Fruit fly (Drosophila melanogaster) whole organism, wandering third instar larva: Measurements from ENCODE around the gene loqs.
A peak's percentile ranks its signal among the peaks of the same experiment; 100 is the strongest.

ENCODE experiments used
- Abd-B ChIP-seq: fragments of >200 bp; optimal IDR thresholded peaks from 2 replicates; lab custom pipeline; 2017; ENCODE audit warnings: missing biosample characterization, missing genetic modification characterization
- CG32264 ChIP-seq: fragments of 200-800 bp; sonication (Bioruptor generic); optimal IDR thresholded peaks from 2 replicates; lab custom pipeline; 2016; ENCODE audit warnings: missing biosample characterization, missing genetic modification characterization
- CG9705 ChIP-seq: fragments of 200-800 bp; sonication (Bioruptor generic); optimal IDR thresholded peaks from 2 replicates; lab custom pipeline; 2018; ENCODE audit warnings: missing biosample characterization, mild to moderate bottlenecking, missing genetic modification characterization
- CrebA ChIP-seq: fragments of 200-800 bp; sonication (Bioruptor generic); optimal IDR thresholded peaks from 2 replicates; lab custom pipeline; 2016; ENCODE audit warnings: missing biosample characterization, mild to moderate bottlenecking, missing genetic modification characterization, borderline replicate concordance
- Dfd ChIP-seq: fragments of >200 bp; optimal IDR thresholded peaks from 2 replicates; lab custom pipeline; 2017; ENCODE audit warnings: missing biosample characterization, missing genetic modification characterization
- Dif ChIP-seq: fragments of 200-275, 200-300 bp; sonication (Bioruptor generic); optimal IDR thresholded peaks from 2 replicates; lab custom pipeline; 2018; ENCODE audit warnings: missing biosample characterization, missing genetic modification characterization; ENCODE audit not compliant: partially characterized antibody
- GATAd ChIP-seq: sonication (Bioruptor generic); optimal IDR thresholded peaks from 2 replicates; lab custom pipeline; 2016; ENCODE audit warnings: missing biosample characterization, missing genetic modification characterization
- HLH106 ChIP-seq: fragments of 200-800 bp; optimal IDR thresholded peaks from 3 replicates; lab custom pipeline; 2019; ENCODE audit warnings: missing biosample characterization, mild to moderate bottlenecking, missing genetic modification characterization, moderate library complexity
- Hnf4 ChIP-seq: fragments of 200-800 bp; sonication (Bioruptor generic); optimal IDR thresholded peaks from 2 replicates; lab custom pipeline; 2016; ENCODE audit warnings: missing biosample characterization, mild to moderate bottlenecking, missing genetic modification characterization
- Hr78 ChIP-seq: fragments of >200 bp; optimal IDR thresholded peaks from 2 replicates; lab custom pipeline; 2017; ENCODE audit warnings: missing biosample characterization, missing genetic modification characterization
- Hr83 ChIP-seq: fragments of 200-300 bp; sonication (Bioruptor generic); optimal IDR thresholded peaks from 2 replicates; lab custom pipeline; 2016; ENCODE audit warnings: missing biosample characterization, mild to moderate bottlenecking, missing genetic modification characterization, moderate library complexity; ENCODE audit not compliant: poor library complexity, severe bottlenecking
- Jra ChIP-seq: sonication (Bioruptor generic); optimal IDR thresholded peaks from 2 replicates; lab custom pipeline; 2016; ENCODE audit warnings: missing biosample characterization, missing genetic modification characterization
- Mio ChIP-seq: sonication (Bioruptor generic); optimal IDR thresholded peaks from 2 replicates; lab custom pipeline; 2016; ENCODE audit warnings: missing biosample characterization, missing genetic modification characterization
- Myc ChIP-seq: fragments of >200 bp; optimal IDR thresholded peaks from 2 replicates; lab custom pipeline; 2017
- N ChIP-seq: fragments of >200 bp; optimal IDR thresholded peaks from 2 replicates; lab custom pipeline; 2018; ENCODE audit warnings: missing biosample characterization, missing external identifiers, missing genetic modification characterization
- OdsH ChIP-seq: fragments of 200-800 bp; sonication (Bioruptor generic); optimal IDR thresholded peaks from 2 replicates; lab custom pipeline; 2016; ENCODE audit warnings: missing biosample characterization, mild to moderate bottlenecking, missing genetic modification characterization
- Rel ChIP-seq, 2 experiments: fragments of 200-800 bp; sonication (Bioruptor generic) in 1 of 2; optimal IDR thresholded peaks; 2 replicates in 1 of 2; 3 replicates in 1 of 2; lab custom pipeline; 2016 to 2019; ENCODE audit warnings: mild to moderate bottlenecking in 2 of 2, missing biosample characterization in 2 of 2, missing genetic modification characterization in 2 of 2, moderate library complexity in 1 of 2
- Sp1 ChIP-seq: fragments of 200-800 bp; sonication (Bioruptor generic); optimal IDR thresholded peaks from 3 replicates; lab custom pipeline; 2019; ENCODE audit warnings: missing biosample characterization, mild to moderate bottlenecking, missing genetic modification characterization, moderate library complexity
- Vsx2 ChIP-seq: fragments of 200-300, 225-300 bp; sonication (Bioruptor generic); optimal IDR thresholded peaks from 2 replicates; lab custom pipeline; 2018; ENCODE audit warnings: missing biosample characterization, missing genetic modification characterization; ENCODE audit not compliant: partially characterized antibody
- br ChIP-seq: fragments of 200-800 bp; sonication (Bioruptor generic); optimal IDR thresholded peaks from 2 replicates; lab custom pipeline; 2016; ENCODE audit warnings: missing biosample characterization, missing genetic modification characterization
- brk ChIP-seq: fragments of 200-800 bp; sonication (Bioruptor generic); optimal IDR thresholded peaks from 2 replicates; lab custom pipeline; 2016; ENCODE audit warnings: missing biosample characterization, mild to moderate bottlenecking, missing genetic modification characterization
- dl ChIP-seq, 2 experiments: fragments of 175-275, 200-275 bp in 1 of 2; fragments of 200-275 bp in 1 of 2; sonication (Bioruptor generic); optimal IDR thresholded peaks; lab custom pipeline; 2018; ENCODE audit warnings: mild to moderate bottlenecking in 2 of 2, missing biosample characterization in 2 of 2, missing genetic modification characterization in 2 of 2, moderate library complexity in 2 of 2; ENCODE audit not compliant: partially characterized antibody in 2 of 2, insufficient read depth in 1 of 2
- dmrt93B ChIP-seq: fragments of 200-800 bp; sonication (Bioruptor generic); optimal IDR thresholded peaks from 2 replicates; lab custom pipeline; 2018; ENCODE audit warnings: missing biosample characterization, mild to moderate bottlenecking, missing genetic modification characterization
- dsf ChIP-seq: sonication (Bioruptor generic); optimal IDR thresholded peaks from 2 replicates; lab custom pipeline; 2016; ENCODE audit warnings: missing biosample characterization, missing genetic modification characterization, borderline replicate concordance
- ey ChIP-seq: fragments of 200-800 bp; sonication (Bioruptor generic); optimal IDR thresholded peaks from 2 replicates; lab custom pipeline; 2016; ENCODE audit warnings: missing biosample characterization, missing genetic modification characterization
- foxo ChIP-seq, 2 experiments: fragments of 200-800 bp; sonication (Bioruptor generic); optimal IDR thresholded peaks; 2 replicates in 1 of 2; 3 replicates in 1 of 2; lab custom pipeline; 2016 to 2017; ENCODE audit warnings: missing biosample characterization in 2 of 2, missing genetic modification characterization in 2 of 2
- fru ChIP-seq: fragments of 200-800 bp; sonication (Bioruptor generic); optimal IDR thresholded peaks from 3 replicates; lab custom pipeline; 2016; ENCODE audit warnings: missing biosample characterization, mild to moderate bottlenecking, missing genetic modification characterization
- h ChIP-seq: fragments of 200-800 bp; sonication (Bioruptor generic); optimal IDR thresholded peaks from 3 replicates; lab custom pipeline; 2016; ENCODE audit warnings: missing biosample characterization, mild to moderate bottlenecking, missing genetic modification characterization
- jim ChIP-seq: fragments of 175-275, 200-325 bp; sonication (Bioruptor generic); optimal IDR thresholded peaks from 2 replicates; lab custom pipeline; 2016; ENCODE audit warnings: missing biosample characterization, mild to moderate bottlenecking, missing genetic modification characterization
- lola ChIP-seq: fragments of >200 bp; optimal IDR thresholded peaks from 2 replicates; lab custom pipeline; 2017; ENCODE audit warnings: missing biosample characterization, missing genetic modification characterization
- pan ChIP-seq: fragments of >200 bp; optimal IDR thresholded peaks from 2 replicates; lab custom pipeline; 2017
- psq ChIP-seq: fragments of 200-800 bp; sonication (Bioruptor generic); optimal IDR thresholded peaks from 3 replicates; lab custom pipeline; 2017; ENCODE audit warnings: missing biosample characterization, mild to moderate bottlenecking, missing genetic modification characterization, moderate library complexity
- rgr ChIP-seq: fragments of 200-800 bp; sonication (Bioruptor generic); optimal IDR thresholded peaks from 3 replicates; lab custom pipeline; 2016; ENCODE audit warnings: missing biosample characterization, mild to moderate bottlenecking, missing genetic modification characterization
- sage ChIP-seq: fragments of 200-800 bp; sonication (Bioruptor generic); optimal IDR thresholded peaks from 2 replicates; lab custom pipeline; 2016; ENCODE audit warnings: missing biosample characterization, mild to moderate bottlenecking, missing genetic modification characterization
- sv ChIP-seq: fragments of 200-800 bp; sonication (Bioruptor generic); optimal IDR thresholded peaks from 3 replicates; lab custom pipeline; 2016; ENCODE audit warnings: missing biosample characterization, missing genetic modification characterization
- tai ChIP-seq: sonication (Bioruptor generic); optimal IDR thresholded peaks from 2 replicates; lab custom pipeline; 2016; ENCODE audit warnings: missing biosample characterization, missing genetic modification characterization
- usp ChIP-seq: fragments of >200 bp; optimal IDR thresholded peaks from 2 replicates; lab custom pipeline; 2017; ENCODE audit warnings: missing biosample characterization, missing genetic modification characterization
- woc ChIP-seq: sonication (Bioruptor generic); optimal IDR thresholded peaks from 2 replicates; lab custom pipeline; 2016; ENCODE audit warnings: missing biosample characterization, mild to moderate bottlenecking, missing genetic modification characterization

loqs gene

DNA sequence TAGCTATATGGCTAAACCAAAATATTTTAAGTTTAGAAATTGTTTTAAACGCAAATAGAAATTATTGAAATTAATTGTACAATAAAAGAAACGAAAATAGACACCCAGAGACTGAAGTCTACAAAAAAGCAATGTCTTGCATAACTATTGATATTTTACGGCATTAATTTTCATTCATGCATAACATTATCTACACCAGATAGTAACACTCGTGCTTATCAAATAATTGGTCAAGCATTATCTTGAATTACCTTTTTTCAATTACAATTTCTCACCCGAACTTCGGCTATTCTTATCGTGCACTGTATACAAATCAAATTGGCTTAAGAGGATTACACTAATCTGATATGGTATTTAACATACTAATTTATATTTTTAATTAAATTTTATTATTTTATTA is 6.4 kb upstream of the loqs start:
- TF ChIP-seq Myc: no peak
- no peak for TF ChIP-seq Jra (GFP tag; lab: Kevin White, UChicago)
- no peak for TF ChIP-seq dmrt93B (GFP tag; lab: Kevin White, UChicago)
- no peak for TF ChIP-seq ey
- TF ChIP-seq usp (GFP tag; lab: Kevin White, UChicago): no peak
- TF ChIP-seq fru (GFP tag; lab: Kevin White, UChicago): no peak
- no peak for TF ChIP-seq sage
- TF ChIP-seq Dfd: no peak
- no peak for TF ChIP-seq Hnf4 (GFP tag; lab: Kevin White, UChicago)
- TF ChIP-seq dsf (GFP tag; lab: Kevin White, UChicago): no peak
- TF ChIP-seq Dif: no peak
- TF ChIP-seq sv (GFP tag; lab: Kevin White, UChicago): no peak
- no peak for TF ChIP-seq lola (GFP tag; lab: Kevin White, UChicago)
- TF ChIP-seq N (GFP tag; lab: Kevin White, UChicago): no peak
- TF ChIP-seq foxo (GFP tag; optimal IDR thresholded peaks at IDR 0.05; lab: Kevin White, UChicago): no peak
- TF ChIP-seq Abd-B (GFP tag; lab: Kevin White, UChicago): no peak
- no peak for TF ChIP-seq CG9705 (GFP tag; lab: Kevin White, UChicago)
- TF ChIP-seq pan (lab: Kevin White, UChicago): no peak
- TF ChIP-seq Hr83 (GFP tag; lab: Kevin White, UChicago): no peak
- TF ChIP-seq, all 38 proteins: peak for 0

DNA sequence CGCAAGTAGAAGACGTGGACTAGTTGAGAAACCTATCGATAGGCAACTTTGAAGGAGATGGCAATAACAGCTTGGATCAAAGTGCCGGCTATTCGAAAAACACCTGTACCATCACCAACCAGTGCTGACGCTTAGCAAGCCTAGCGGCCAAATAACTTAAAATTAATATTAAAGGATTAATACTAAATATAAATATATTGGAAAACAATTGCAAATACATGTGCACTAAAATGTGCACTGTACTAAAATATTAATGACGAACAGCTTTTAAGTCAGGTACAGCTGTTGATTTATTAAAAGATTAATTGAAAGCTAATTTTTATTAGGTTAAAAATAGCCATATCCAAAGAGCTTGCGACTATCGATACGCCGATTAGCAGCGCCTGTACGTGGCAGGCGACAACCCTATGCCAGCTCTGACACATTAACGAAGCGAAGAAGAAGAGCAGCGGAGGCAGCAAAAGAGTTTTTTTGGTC is 3.9 kb upstream of the loqs start, which contains the start of the genes CG9302 and beta'COP:
CG9302 (minus strand) TSS at position 51 of the 477 bp plus-strand sequence.
beta'COP (plus strand) TSS at position 415 of the 477 bp plus-strand sequence.
- TF ChIP-seq foxo (GFP tag; optimal IDR thresholded peaks at IDR 0.05; lab: Kevin White, UChicago): peak in 1 of 2 experiments; percentile 80
- TF ChIP-seq Mio (GFP tag; lab: Kevin White, UChicago): no peak
- TF ChIP-seq ey: peak; percentile 35
- TF ChIP-seq Vsx2: no peak
- peak; percentile 61 for TF ChIP-seq psq
- TF ChIP-seq tai (GFP tag; lab: Kevin White, UChicago): no peak
- no peak for TF ChIP-seq rgr (GFP tag; lab: Kevin White, UChicago)
- TF ChIP-seq Sp1: peak; percentile 77
- TF ChIP-seq GATAd: peak; percentile 12
- TF ChIP-seq Myc: peak; percentile 97
- TF ChIP-seq CG32264 (GFP tag; lab: Kevin White, UChicago): no peak
- TF ChIP-seq Rel (GFP tag; optimal IDR thresholded peaks at IDR 0.05; lab: Kevin White, UChicago): no peak
- peak; percentile 25 for TF ChIP-seq Rel (tag; optimal IDR thresholded peaks at IDR 0.05; lab: Kevin White, UChicago)
- TF ChIP-seq br (GFP tag; lab: Kevin White, UChicago): no peak
- no peak for TF ChIP-seq jim (GFP tag; lab: Kevin White, UChicago)
- no peak for TF ChIP-seq dl (GFP tag; optimal IDR thresholded peaks at IDR 0.05; lab: Kevin White, UChicago; ENCODE audit: insufficient read depth in 1 of 2, partially characterized antibody in 2 of 2)
- TF ChIP-seq brk: no peak
- TF ChIP-seq CG9705 (GFP tag; lab: Kevin White, UChicago): peak; percentile 66
- TF ChIP-seq OdsH: peak; percentile 63
- no peak for TF ChIP-seq dmrt93B (GFP tag; lab: Kevin White, UChicago)
- TF ChIP-seq Abd-B (GFP tag; lab: Kevin White, UChicago): no peak
- peak; percentile 86 for TF ChIP-seq HLH106
- no peak for TF ChIP-seq lola (GFP tag; lab: Kevin White, UChicago)
- peak; percentile 83 for TF ChIP-seq woc
- TF ChIP-seq N (GFP tag; lab: Kevin White, UChicago): no peak
- TF ChIP-seq sv (GFP tag; lab: Kevin White, UChicago): peak; percentile 53
- TF ChIP-seq Hr83 (GFP tag; lab: Kevin White, UChicago): no peak
- TF ChIP-seq, all 38 proteins: peak for 12

dm6 chr2L:13387255-13387654 is 4.8 kb downstream of the loqs start, which contains the start of the genes Ing5 and CG7099:
TSS of gene Ing5 (minus strand) at chr2L:13387312.
TSS of gene CG7099 (plus strand) at chr2L:13387571.
- TF ChIP-seq Rel (GFP tag; optimal IDR thresholded peaks at IDR 0.05; lab: Kevin White, UChicago) (peak; percentile 80), Rel (tag; optimal IDR thresholded peaks at IDR 0.05; lab: Kevin White, UChicago) (peak; percentile 74), dmrt93B (GFP tag; lab: Kevin White, UChicago) (peak; percentile 90), usp (GFP tag; lab: Kevin White, UChicago) (no peak), Mio (GFP tag; lab: Kevin White, UChicago) (peak; percentile 62), Hnf4 (GFP tag; lab: Kevin White, UChicago) (peak; percentile 96), dsf (GFP tag; lab: Kevin White, UChicago) (peak; percentile 92), HLH106 (peak; percentile 97), CG9705 (GFP tag; lab: Kevin White, UChicago) (peak; percentile 93), foxo (GFP tag; optimal IDR thresholded peaks at IDR 0.05; lab: Kevin White, UChicago) (peak; percentile 70 to 98), GATAd (peak; percentile 92), sv (GFP tag; lab: Kevin White, UChicago) (peak; percentile 97), Hr83 (GFP tag; lab: Kevin White, UChicago) (peak; percentile 92), Dfd (no peak), tai (GFP tag; lab: Kevin White, UChicago) (no peak), Jra (GFP tag; lab: Kevin White, UChicago) (peak; percentile 90), lola (GFP tag; lab: Kevin White, UChicago) (no peak), pan (lab: Kevin White, UChicago) (no peak), CG32264 (GFP tag; lab: Kevin White, UChicago) (peak; percentile 63), fru (GFP tag; lab: Kevin White, UChicago) (peak; percentile 94), br (GFP tag; lab: Kevin White, UChicago) (peak; percentile 94), Dif (no peak), dl (GFP tag; optimal IDR thresholded peaks at IDR 0.05; lab: Kevin White, UChicago; ENCODE audit: insufficient read depth in 1 of 2, partially characterized antibody in 2 of 2) (no peak), rgr (GFP tag; lab: Kevin White, UChicago) (peak; percentile 98), ey (peak; percentile 93), sage (peak; percentile 90), Myc (no peak), OdsH (peak; percentile 95), N (GFP tag; lab: Kevin White, UChicago) (no peak), h (GFP tag; lab: Kevin White, UChicago) (peak; percentile 97), CrebA (no peak), jim (GFP tag; lab: Kevin White, UChicago) (peak; percentile 78), Hr78 (no peak), Sp1 (peak; percentile 92), Abd-B (GFP tag; lab: Kevin White, UChicago) (no peak), woc (peak; percentile 91)
